Fruit fly (Drosophila melanogaster) whole organism, pupa: ENCODE results near the gene Dysb.

Experiments used
- CG12605 ChIP-seq: fragments of 200-800 bp; sonication (Bioruptor generic); IDR thresholded peaks from 2 replicates; pipeline ENCODE4 v1.3.6; 2022; ENCODE audit warnings: missing biosample characterization, missing genetic modification characterization
- CG14655 ChIP-seq: fragments of 200-800 bp; sonication (Bioruptor generic); optimal IDR thresholded peaks from 3 replicates; lab custom pipeline; 2017; ENCODE audit warnings: mild to moderate bottlenecking, missing biosample characterization, missing genetic modification reagents, missing genetic modification characterization
- CG32121 ChIP-seq: fragments of 200-800 bp; sonication (Bioruptor generic); IDR thresholded peaks from 2 replicates; pipeline ENCODE4 v1.3.6; 2022; ENCODE audit warnings: missing biosample characterization, missing genetic modification characterization
- CG4496 ChIP-seq: fragments of 200-800 bp; sonication (Bioruptor generic); IDR thresholded peaks from 3 replicates; pipeline ENCODE4 v1.3.6; 2022; ENCODE audit warnings: missing biosample characterization, missing genetic modification characterization
- CG8159 ChIP-seq: fragments of 200-800 bp; sonication (Bioruptor generic); optimal IDR thresholded peaks from 3 replicates; lab custom pipeline; 2018; ENCODE audit warnings: missing biosample characterization, mild to moderate bottlenecking, missing genetic modification characterization, moderate library complexity
- CG9948 ChIP-seq: fragments of 200-800 bp; sonication (Bioruptor generic); optimal IDR thresholded peaks from 2 replicates; lab custom pipeline; 2018; ENCODE audit warnings: missing biosample characterization, mild to moderate bottlenecking, missing genetic modification characterization, moderate library complexity
- EcR ChIP-seq: fragments of 200-800 bp; sonication (Bioruptor generic); optimal IDR thresholded peaks from 3 replicates; lab custom pipeline; 2019; ENCODE audit warnings: missing biosample characterization, missing genetic modification characterization, mild to moderate bottlenecking, moderate library complexity, missing genetic modification reagents
- Pif1A ChIP-seq: fragments of 200-800 bp; sonication (Bioruptor generic); optimal IDR thresholded peaks from 3 replicates; lab custom pipeline; 2016; ENCODE audit warnings: missing biosample characterization, missing genetic modification characterization
- Pif1B ChIP-seq: fragments of 200-800 bp; sonication (Bioruptor generic); optimal IDR thresholded peaks from 3 replicates; lab custom pipeline; 2016; ENCODE audit warnings: missing biosample characterization, missing genetic modification characterization
- Snoo ChIP-seq: fragments of 200-800 bp; sonication (Bioruptor generic); optimal IDR thresholded peaks from 3 replicates; lab custom pipeline; 2017; ENCODE audit warnings: missing biosample characterization, mild to moderate bottlenecking, missing genetic modification characterization, inconsistent platforms
- fd96Ca ChIP-seq: fragments of 200-800 bp; sonication (Bioruptor generic); IDR thresholded peaks from 3 replicates; pipeline ENCODE4 v1.3.6; 2022; ENCODE audit warnings: missing biosample characterization, missing genetic modification characterization
- gl ChIP-seq: fragments of 200-800 bp; sonication (Bioruptor generic); optimal IDR thresholded peaks from 2 replicates; lab custom pipeline; 2018; ENCODE audit warnings: missing biosample characterization, mild to moderate bottlenecking, missing genetic modification characterization

dm6 chr3L:18896297-18896863 lies 28.8 kb downstream of the Dysb start:
- no peak for TF ChIP-seq Pif1B (GFP tag; lab: Kevin White, UChicago)
- no peak for TF ChIP-seq CG9948
- TF ChIP-seq EcR (GFP tag; lab: Kevin White, UChicago), result peak; percentile 51
- no peak for TF ChIP-seq gl (tag; lab: Kevin White, UChicago)
- TF ChIP-seq CG8159, result no peak
- no peak for TF ChIP-seq CG14655 (GFP tag; lab: Kevin White, UChicago)
- TF ChIP-seq fd96Ca (GFP tag; lab: Robert Waterston, UW), result no peak
- no peak for TF ChIP-seq CG32121 (GFP tag; lab: Robert Waterston, UW)
- no peak for TF ChIP-seq Pif1A
- TF ChIP-seq Snoo (tag; lab: Kevin White, UChicago), result no peak
- TF ChIP-seq CG4496 (GFP tag; lab: Robert Waterston, UW), result 0 out of 3 replicates have a peak, but pooled peaks have one; percentile 53
- no peak for TF ChIP-seq CG12605 (GFP tag; lab: Robert Waterston, UW)
